Worm (Caenorhabditis elegans) whole organism, late embryonic: ENCODE data around the gene ZK180.8.
A peak's percentile ranks its signal among the peaks of the same experiment; 100 is the strongest.

Source experiments
- C08G9.2 ChIP-seq: sonication (generic microtip); optimal IDR thresholded peaks from 2 replicates; lab custom pipeline; 2016; ENCODE audit warnings: mild to moderate bottlenecking, missing genetic modification characterization, moderate library complexity, missing compliant biosample characterization
- K02D7.2 ChIP-seq: sonication (generic microtip); optimal IDR thresholded peaks from 2 replicates; lab custom pipeline; 2017; ENCODE audit warnings: mild to moderate bottlenecking, missing genetic modification characterization, missing compliant biosample characterization
- K09A11.1 ChIP-seq: sonication (generic microtip); optimal IDR thresholded peaks from 2 replicates; lab custom pipeline; 2017; ENCODE audit warnings: antibody characterized with exemption, mild to moderate bottlenecking, missing genetic modification characterization, missing compliant biosample characterization; ENCODE audit not compliant: insufficient read depth
- T23F11.4 ChIP-seq: fragments of 200-800 bp; sonication (Bioruptor generic); optimal IDR thresholded peaks from 2 replicates; lab custom pipeline; 2018; ENCODE audit warnings: mild to moderate bottlenecking, missing genetic modification characterization, missing compliant biosample characterization
- ceh-14 ChIP-seq: sonication (generic microtip); optimal IDR thresholded peaks from 2 replicates; lab custom pipeline; 2016; ENCODE audit warnings: missing genotype, missing genetic modification characterization, missing compliant biosample characterization
- ceh-18 ChIP-seq: sonication (generic microtip); optimal IDR thresholded peaks from 2 replicates; lab custom pipeline; 2016; ENCODE audit warnings: missing genetic modification characterization, missing compliant biosample characterization
- ceh-19 ChIP-seq: fragments of 200-800 bp; sonication (Bioruptor generic); optimal IDR thresholded peaks from 2 replicates; lab custom pipeline; 2018; ENCODE audit warnings: mild to moderate bottlenecking, missing genetic modification characterization, missing compliant biosample characterization
- ceh-2 ChIP-seq: sonication (generic microtip); optimal IDR thresholded peaks from 2 replicates; lab custom pipeline; 2016; ENCODE audit warnings: missing genotype, missing genetic modification characterization, missing compliant biosample characterization
- ceh-24 ChIP-seq: sonication (generic microtip); optimal IDR thresholded peaks from 2 replicates; lab custom pipeline; 2016; ENCODE audit warnings: mild to moderate bottlenecking, missing genetic modification characterization, missing compliant biosample characterization
- ceh-30 ChIP-seq: fragments of 150-350 bp; optimal IDR thresholded peaks from 2 replicates; lab custom pipeline; 2014; ENCODE audit warnings: missing biosample characterization, missing genetic modification characterization
- ceh-48 ChIP-seq: sonication (generic microtip); optimal IDR thresholded peaks from 2 replicates; lab custom pipeline; 2016; ENCODE audit warnings: missing genetic modification characterization, inconsistent platforms, missing compliant biosample characterization
- elt-2 ChIP-seq: sonication (generic microtip); optimal IDR thresholded peaks from 2 replicates; lab custom pipeline; 2016; ENCODE audit warnings: missing genetic modification reagents, missing genetic modification characterization, missing compliant biosample characterization
- elt-4 ChIP-seq: sonication (generic microtip); optimal IDR thresholded peaks from 2 replicates; lab custom pipeline; 2016; ENCODE audit warnings: missing genetic modification characterization, missing compliant biosample characterization
- eyg-1 ChIP-seq: sonication (generic microtip); optimal IDR thresholded peaks from 2 replicates; lab custom pipeline; 2016; ENCODE audit warnings: missing genotype, missing genetic modification characterization, missing compliant biosample characterization
- fkh-10 ChIP-seq: fragments of 150-350 bp; optimal IDR thresholded peaks from 2 replicates; lab custom pipeline; 2014; ENCODE audit warnings: missing biosample characterization, missing genetic modification reagents, missing genetic modification characterization
- hlh-13 ChIP-seq: fragments of 200-800 bp; sonication (Bioruptor generic); optimal IDR thresholded peaks from 2 replicates; lab custom pipeline; 2018; ENCODE audit warnings: mild to moderate bottlenecking, missing genetic modification characterization, missing compliant biosample characterization
- hlh-30 ChIP-seq: sonication (generic microtip); optimal IDR thresholded peaks from 2 replicates; lab custom pipeline; 2017; ENCODE audit warnings: antibody characterized with exemption, missing genetic modification characterization, missing compliant biosample characterization; ENCODE audit not compliant: insufficient read depth
- lim-6 ChIP-seq: sonication (generic microtip); optimal IDR thresholded peaks from 2 replicates; lab custom pipeline; 2016; ENCODE audit warnings: missing genetic modification characterization, missing compliant biosample characterization
- lin-11 ChIP-seq: fragments of 200-800 bp; sonication (Bioruptor generic); optimal IDR thresholded peaks from 2 replicates; lab custom pipeline; 2018; ENCODE audit warnings: mild to moderate bottlenecking, missing genetic modification characterization, missing compliant biosample characterization
- madf-2 ChIP-seq: sonication (generic microtip); optimal IDR thresholded peaks from 2 replicates; lab custom pipeline; 2017; ENCODE audit warnings: missing genetic modification characterization, missing compliant biosample characterization
- nhr-11 ChIP-seq: fragments of 150-350 bp; optimal IDR thresholded peaks from 2 replicates; lab custom pipeline; 2014; ENCODE audit warnings: missing biosample characterization, missing genetic modification characterization
- odd-2 ChIP-seq: sonication (generic microtip); optimal IDR thresholded peaks from 2 replicates; lab custom pipeline; 2017; ENCODE audit warnings: antibody characterized with exemption, mild to moderate bottlenecking, missing genetic modification characterization, missing compliant biosample characterization
- pag-3 ChIP-seq: sonication (generic microtip); optimal IDR thresholded peaks from 2 replicates; lab custom pipeline; 2016; ENCODE audit warnings: missing compliant biosample characterization, missing genetic modification characterization, borderline replicate concordance
- pat-9 ChIP-seq: fragments of 200-800 bp; sonication (Bioruptor generic); optimal IDR thresholded peaks from 2 replicates; lab custom pipeline; 2018; ENCODE audit warnings: mild to moderate bottlenecking, missing genetic modification characterization, moderate library complexity, missing compliant biosample characterization
- pax-1 ChIP-seq: fragments of 150-350 bp; optimal IDR thresholded peaks from 2 replicates; lab custom pipeline; 2014; ENCODE audit warnings: missing biosample characterization, missing genetic modification characterization
- pha-2 ChIP-seq: sonication (generic microtip); optimal IDR thresholded peaks from 2 replicates; lab custom pipeline; 2017; ENCODE audit warnings: mild to moderate bottlenecking, missing genetic modification characterization, missing compliant biosample characterization
- pqm-1 ChIP-seq: sonication (generic microtip); optimal IDR thresholded peaks from 2 replicates; lab custom pipeline; 2016; ENCODE audit warnings: missing genetic modification characterization, missing compliant biosample characterization
- ref-2 ChIP-seq: sonication (generic microtip); optimal IDR thresholded peaks from 2 replicates; lab custom pipeline; 2016; ENCODE audit warnings: missing genetic modification characterization, missing compliant biosample characterization
- rnt-1 ChIP-seq: sonication (generic microtip); optimal IDR thresholded peaks from 2 replicates; lab custom pipeline; 2016; ENCODE audit warnings: missing genetic modification characterization, missing compliant biosample characterization
- sdc-2 ChIP-seq: sonication (generic microtip); optimal IDR thresholded peaks from 2 replicates; lab custom pipeline; 2016; ENCODE audit warnings: missing genotype, missing genetic modification characterization, missing compliant biosample characterization
- sox-2 ChIP-seq: fragments of 200-800 bp; sonication (Bioruptor generic); IDR thresholded peaks from 2 replicates; pipeline ENCODE4 v1.3.6; 2022; ENCODE audit warnings: missing genetic modification reagents, missing genetic modification characterization, missing compliant biosample characterization
- sox-4 ChIP-seq: sonication (generic microtip); optimal IDR thresholded peaks from 2 replicates; lab custom pipeline; 2017; ENCODE audit warnings: mild to moderate bottlenecking, missing genetic modification characterization, inconsistent platforms, missing compliant biosample characterization
- tbx-2 ChIP-seq: sonication (generic microtip); optimal IDR thresholded peaks from 2 replicates; lab custom pipeline; 2016; ENCODE audit warnings: missing genetic modification characterization, missing compliant biosample characterization
- tbx-7 ChIP-seq: sonication (generic microtip); optimal IDR thresholded peaks from 2 replicates; lab custom pipeline; 2016; ENCODE audit warnings: missing genotype, missing genetic modification characterization, missing compliant biosample characterization
- ttx-3 ChIP-seq: sonication (generic microtip); optimal IDR thresholded peaks from 2 replicates; lab custom pipeline; 2016; ENCODE audit warnings: missing genetic modification reagents, missing genetic modification characterization, missing compliant biosample characterization
- unc-42 ChIP-seq: sonication (generic microtip); optimal IDR thresholded peaks from 2 replicates; lab custom pipeline; 2016; ENCODE audit warnings: missing genotype, missing genetic modification characterization, missing compliant biosample characterization
- unc-86 ChIP-seq: sonication (generic microtip); optimal IDR thresholded peaks from 2 replicates; lab custom pipeline; 2016; ENCODE audit warnings: missing genetic modification characterization, missing compliant biosample characterization

ZK180.8 gene

DNA sequence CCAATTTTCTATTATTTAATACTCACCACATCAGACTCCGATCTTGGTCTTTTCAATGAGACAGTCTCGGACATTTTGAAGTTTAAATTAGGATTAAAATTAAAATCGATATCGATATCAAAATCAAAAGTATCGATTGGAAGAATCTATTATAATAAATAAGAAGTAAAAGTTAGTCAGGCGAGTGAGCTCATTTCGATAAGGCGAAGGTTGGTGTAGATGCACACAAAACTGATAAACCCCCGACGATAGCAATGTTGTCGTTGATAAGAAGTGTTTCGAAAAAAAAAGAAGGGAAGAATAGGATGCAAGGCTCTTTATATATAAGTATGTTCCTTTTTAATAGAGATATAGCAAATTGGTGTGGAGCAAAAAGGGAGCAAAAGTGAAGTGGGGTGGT, 29.0 kb downstream of the ZK180.8 start, which contains the start of gene M01H9.4:
M01H9.4 (minus strand) TSS at position 379 of the 400 bp plus-strand sequence.
- TF ChIP-seq elt-2 (tag; lab: Kevin White, UChicago), result peak; percentile 98
- no peak for TF ChIP-seq fkh-10 (GFP tag; lab: Kevin White, UChicago)
- peak; percentile 4 for TF ChIP-seq pqm-1 (tag; lab: Kevin White, UChicago)

DNA sequence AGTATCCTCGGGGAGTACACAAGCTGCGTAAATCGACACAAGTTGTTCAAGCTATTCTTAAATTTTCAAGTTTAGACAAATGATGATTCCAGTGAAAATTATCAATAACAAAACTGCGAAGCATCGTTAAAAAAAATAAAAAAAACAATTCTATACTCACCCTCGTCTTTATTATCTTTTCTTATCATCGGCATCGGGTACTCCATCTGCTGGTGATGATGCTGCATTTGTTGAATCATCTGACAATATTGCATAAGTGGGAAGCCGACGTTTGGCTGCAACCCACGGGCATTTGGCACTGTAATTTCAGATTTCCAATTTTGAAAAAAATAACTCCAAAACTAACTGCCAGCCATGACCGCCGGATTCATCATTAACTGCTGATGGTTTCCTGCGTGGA, 30.2 kb downstream of the ZK180.8 start:
- TF ChIP-seq unc-86 (tag; lab: Kevin White, UChicago) (no peak), ceh-14 (tag; lab: Kevin White, UChicago) (no peak), tbx-2 (no peak), pat-9 (tag; lab: Kevin White, UChicago) (no peak), sdc-2 (no peak), sox-2 (GFP tag; lab: Robert Waterston, UW) (no peak), ceh-18 (tag; lab: Kevin White, UChicago) (no peak)

DNA sequence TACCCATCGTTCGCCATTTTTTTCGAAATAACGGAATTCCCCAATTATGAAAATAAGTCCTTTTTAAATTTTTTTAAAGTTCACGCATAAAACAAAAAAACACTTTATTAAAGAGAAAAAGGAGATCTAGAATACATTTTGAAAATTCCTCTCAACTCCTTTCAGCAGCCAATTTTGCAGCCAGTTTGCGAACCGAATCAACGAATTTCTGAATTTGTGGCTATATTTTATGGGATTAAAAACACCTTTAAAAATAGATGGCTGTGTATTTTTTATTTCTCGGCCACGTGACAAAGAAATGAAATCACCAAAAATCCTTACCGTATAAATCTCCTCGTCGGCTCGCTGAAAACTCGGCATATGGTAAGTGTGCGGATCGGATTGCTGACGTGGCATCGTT, 31.5 kb downstream of the ZK180.8 start, which contains the start of gene M01H9.10:
M01H9.10 (minus strand) TSS at position 101 of the 400 bp plus-strand sequence.
- TF ChIP-seq lin-11 (tag; lab: Kevin White, UChicago) (no peak), ceh-30 (tag; lab: Kevin White, UChicago) (no peak), ttx-3 (tag; lab: Kevin White, UChicago) (no peak), nhr-11 (tag; lab: Kevin White, UChicago) (no peak), odd-2 (no peak), K09A11.1 (tag; lab: Kevin White, UChicago) (no peak), hlh-13 (GFP tag; lab: Kevin White, UChicago) (no peak), ceh-2 (tag; lab: Kevin White, UChicago) (no peak), hlh-30 (no peak), ceh-14 (tag; lab: Kevin White, UChicago) (no peak), pha-2 (tag; lab: Kevin White, UChicago) (no peak), sox-4 (no peak), eyg-1 (no peak), ceh-24 (tag; lab: Kevin White, UChicago) (no peak), ref-2 (no peak), C08G9.2 (tag; lab: Kevin White, UChicago) (no peak), rnt-1 (tag; lab: Kevin White, UChicago) (no peak), lim-6 (tag; lab: Kevin White, UChicago) (no peak)

DNA sequence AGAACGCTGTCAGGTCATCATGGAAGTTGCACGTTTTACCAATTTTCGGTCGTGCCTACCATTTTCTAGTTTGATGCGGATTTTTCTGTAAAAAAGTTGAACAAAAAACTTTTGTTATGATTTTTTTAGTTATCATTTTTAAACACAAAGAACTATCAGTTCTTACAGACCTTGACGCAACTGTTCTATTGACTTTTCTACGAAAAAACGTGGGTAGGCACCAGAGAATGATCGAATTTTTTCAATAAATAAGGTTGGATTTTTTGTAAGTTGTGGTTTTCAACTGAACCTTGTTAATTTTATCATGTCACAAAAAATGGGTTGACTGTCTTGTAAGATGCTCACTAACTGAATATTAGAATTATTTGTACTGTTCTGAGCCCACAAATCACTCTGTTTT, 32.9 kb downstream of the ZK180.8 start:
- TF ChIP-seq elt-4 (no peak), tbx-7 (tag; lab: Kevin White, UChicago) (no peak), K02D7.2 (tag; lab: Kevin White, UChicago) (no peak), rnt-1 (tag; lab: Kevin White, UChicago) (no peak), ceh-48 (tag; lab: Kevin White, UChicago) (no peak), madf-2 (no peak), ceh-19 (GFP tag; lab: Kevin White, UChicago) (no peak), pag-3 (tag; lab: Kevin White, UChicago) (no peak), hlh-30 (no peak), unc-42 (tag; lab: Kevin White, UChicago) (no peak), lin-11 (tag; lab: Kevin White, UChicago) (no peak), T23F11.4 (GFP tag; lab: Kevin White, UChicago) (no peak), pax-1 (tag; lab: Kevin White, UChicago) (no peak)
